Worm (Caenorhabditis elegans) whole organism, L2 larva: Measurements from ENCODE around the gene F40G9.7.
A peak's percentile ranks its signal among the peaks of the same experiment; 100 is the strongest.

Source experiments
- F13H6.1 ChIP-seq: sonication (generic microtip); optimal IDR thresholded peaks from 2 replicates; lab custom pipeline; 2016; ENCODE audit warnings: missing genetic modification characterization, missing compliant biosample characterization
- Y55F3AM.14 ChIP-seq: fragments of 200-800 bp; sonication (Bioruptor generic); optimal IDR thresholded peaks from 2 replicates; lab custom pipeline; 2018; ENCODE audit warnings: mild to moderate bottlenecking, missing genetic modification characterization, missing compliant biosample characterization
- alr-1 ChIP-seq: fragments of 150-350 bp; optimal IDR thresholded peaks from 2 replicates; lab custom pipeline; 2014; ENCODE audit warnings: missing biosample characterization, missing genetic modification characterization
- aly-2 ChIP-seq: fragments of 150-350 bp; optimal IDR thresholded peaks from 2 replicates; lab custom pipeline; 2014; ENCODE audit warnings: missing biosample characterization, missing genetic modification characterization
- blmp-1 ChIP-seq: sonication (generic microtip); optimal IDR thresholded peaks from 2 replicates; lab custom pipeline; 2017; ENCODE audit warnings: missing genetic modification characterization, mild to moderate bottlenecking, missing compliant biosample characterization, antibody characterized with exemption, moderate library complexity; ENCODE audit not compliant: insufficient read depth
- ceh-16 ChIP-seq: fragments of 150-350 bp; optimal IDR thresholded peaks from 2 replicates; lab custom pipeline; 2014; ENCODE audit warnings: missing biosample characterization, missing genetic modification characterization
- ceh-82 ChIP-seq: fragments of 150-350 bp; optimal IDR thresholded peaks from 2 replicates; lab custom pipeline; 2014; ENCODE audit warnings: missing biosample characterization, missing genetic modification characterization
- crh-2 ChIP-seq: sonication (generic microtip); optimal IDR thresholded peaks from 2 replicates; lab custom pipeline; 2017; ENCODE audit warnings: missing biosample characterization, missing genetic modification characterization
- dmd-4 ChIP-seq: sonication (generic microtip); optimal IDR thresholded peaks from 2 replicates; lab custom pipeline; 2017; ENCODE audit warnings: missing biosample characterization, missing genetic modification characterization
- egl-27 ChIP-seq: sonication (generic microtip); optimal IDR thresholded peaks from 3 replicates; lab custom pipeline; 2017; ENCODE audit warnings: missing biosample characterization, missing genetic modification reagents, missing genetic modification characterization
- elt-1 ChIP-seq: fragments of 150-350 bp; optimal IDR thresholded peaks from 2 replicates; lab custom pipeline; 2014; ENCODE audit warnings: missing biosample characterization, missing genetic modification characterization
- elt-3 ChIP-seq: sonication (generic microtip); optimal IDR thresholded peaks from 2 replicates; lab custom pipeline; 2017; ENCODE audit warnings: missing biosample characterization, missing genetic modification characterization
- fos-1 ChIP-seq: fragments of 150-350 bp; optimal IDR thresholded peaks from 2 replicates; lab custom pipeline; 2014; ENCODE audit warnings: missing biosample characterization, missing genetic modification characterization
- gmeb-1 ChIP-seq: fragments of 150-350 bp; optimal IDR thresholded peaks from 2 replicates; lab custom pipeline; 2014; ENCODE audit warnings: missing biosample characterization, missing genetic modification characterization
- lin-11 ChIP-seq: fragments of 150-350 bp; sonication (generic microtip); optimal IDR thresholded peaks from 2 replicates; lab custom pipeline; 2014; ENCODE audit warnings: missing biosample characterization, missing genetic modification characterization, inconsistent platforms, mixed read lengths
- lin-39 ChIP-seq: fragments of 150-350 bp; optimal IDR thresholded peaks from 2 replicates; lab custom pipeline; 2014; ENCODE audit warnings: missing biosample characterization, missing genetic modification reagents, missing genetic modification characterization
- lsy-2 ChIP-seq, 2 experiments: fragments of 150-350 bp in 1 of 2; sonication (generic microtip) in 1 of 2; optimal IDR thresholded peaks; 2 replicates each; lab custom pipeline; 2014 to 2017; ENCODE audit warnings: missing biosample characterization in 2 of 2, missing genetic modification characterization in 2 of 2
- mbf-1 ChIP-seq: sonication (generic microtip); optimal IDR thresholded peaks from 2 replicates; lab custom pipeline; 2017; ENCODE audit warnings: missing biosample characterization, missing genetic modification characterization
- nhr-10 ChIP-seq: sonication (generic microtip); optimal IDR thresholded peaks from 2 replicates; lab custom pipeline; 2017; ENCODE audit warnings: missing biosample characterization, missing genetic modification characterization
- nhr-11 ChIP-seq: fragments of 150-350 bp; optimal IDR thresholded peaks from 2 replicates; lab custom pipeline; 2014; ENCODE audit warnings: missing biosample characterization, missing genetic modification characterization
- nhr-12 ChIP-seq: fragments of 150-350 bp; optimal IDR thresholded peaks from 2 replicates; lab custom pipeline; 2014; ENCODE audit warnings: missing biosample characterization, missing genetic modification characterization
- nhr-21 ChIP-seq: fragments of 150-350 bp; optimal IDR thresholded peaks from 2 replicates; lab custom pipeline; 2014; ENCODE audit warnings: missing biosample characterization, missing genetic modification characterization
- nhr-23 ChIP-seq: fragments of 150-350 bp; optimal IDR thresholded peaks from 2 replicates; lab custom pipeline; 2014; ENCODE audit warnings: missing biosample characterization, missing genetic modification reagents, missing genetic modification characterization
- nhr-237 ChIP-seq: fragments of 150-350 bp; optimal IDR thresholded peaks from 2 replicates; lab custom pipeline; 2014; ENCODE audit warnings: missing biosample characterization, missing genetic modification characterization
- nhr-25 ChIP-seq: fragments of 150-350 bp; sonication (generic microtip); optimal IDR thresholded peaks from 3 replicates; lab custom pipeline; 2014; ENCODE audit warnings: missing biosample characterization, missing genetic modification characterization
- nhr-6 ChIP-seq: fragments of 150-350 bp; optimal IDR thresholded peaks from 2 replicates; lab custom pipeline; 2014; ENCODE audit warnings: missing biosample characterization, missing genetic modification characterization
- nhr-77 ChIP-seq: fragments of 150-350 bp; optimal IDR thresholded peaks from 2 replicates; lab custom pipeline; 2014; ENCODE audit warnings: missing biosample characterization, missing genetic modification characterization
- peb-1 ChIP-seq: fragments of 150-350 bp; optimal IDR thresholded peaks from 2 replicates; lab custom pipeline; 2014; ENCODE audit warnings: missing biosample characterization, missing genetic modification characterization
- sem-4 ChIP-seq: fragments of 150-350 bp; optimal IDR thresholded peaks from 2 replicates; lab custom pipeline; 2014; ENCODE audit warnings: missing biosample characterization, missing genetic modification reagents, missing genetic modification characterization
- skn-1 ChIP-seq: sonication (generic microtip); optimal IDR thresholded peaks from 2 replicates; lab custom pipeline; 2017; ENCODE audit warnings: missing biosample characterization, missing genetic modification characterization
- sma-3 ChIP-seq: sonication (generic microtip); optimal IDR thresholded peaks from 2 replicates; lab custom pipeline; 2016; ENCODE audit warnings: missing genetic modification reagents, missing genetic modification characterization, missing compliant biosample characterization
- sma-9 ChIP-seq, 2 experiments: fragments of 150-350 bp in 1 of 2; sonication (generic microtip) in 1 of 2; optimal IDR thresholded peaks; 2 replicates each; lab custom pipeline; 2014 to 2016; ENCODE audit warnings: missing genetic modification characterization in 2 of 2, mild to moderate bottlenecking in 1 of 2, missing biosample characterization in 1 of 2, missing compliant biosample characterization in 1 of 2, missing genetic modification reagents in 1 of 2, moderate library complexity in 1 of 2
- snpc-4 ChIP-seq: fragments of 150-350 bp; optimal IDR thresholded peaks from 2 replicates; lab custom pipeline; 2014; ENCODE audit warnings: missing biosample characterization, missing genetic modification characterization
- unc-39 ChIP-seq: fragments of 150-350 bp; optimal IDR thresholded peaks from 2 replicates; lab custom pipeline; 2014; ENCODE audit warnings: missing biosample characterization, missing genetic modification characterization
- unc-55 ChIP-seq: fragments of 150-350 bp; sonication (generic microtip); optimal IDR thresholded peaks from 3 replicates; lab custom pipeline; 2014; ENCODE audit warnings: missing biosample characterization, missing genetic modification reagents, missing genetic modification characterization
- zag-1 ChIP-seq: fragments of 150-350 bp; optimal IDR thresholded peaks from 2 replicates; lab custom pipeline; 2014; ENCODE audit warnings: missing biosample characterization, missing genetic modification characterization
- ztf-1 ChIP-seq: fragments of 200-800 bp; sonication (Bioruptor generic); conservative IDR thresholded peaks from 2 replicates; pipeline ENCODE4 v1.3.6; 2022; ENCODE audit warnings: missing genetic modification characterization, missing compliant biosample characterization
- ztf-11 ChIP-seq: sonication (generic microtip); optimal IDR thresholded peaks from 2 replicates; lab custom pipeline; 2017; ENCODE audit warnings: missing biosample characterization, missing genetic modification characterization
- ztf-4 ChIP-seq: fragments of 150-350 bp; optimal IDR thresholded peaks from 2 replicates; lab custom pipeline; 2014; ENCODE audit warnings: missing biosample characterization, missing genetic modification characterization

Gene F40G9.7

DNA sequence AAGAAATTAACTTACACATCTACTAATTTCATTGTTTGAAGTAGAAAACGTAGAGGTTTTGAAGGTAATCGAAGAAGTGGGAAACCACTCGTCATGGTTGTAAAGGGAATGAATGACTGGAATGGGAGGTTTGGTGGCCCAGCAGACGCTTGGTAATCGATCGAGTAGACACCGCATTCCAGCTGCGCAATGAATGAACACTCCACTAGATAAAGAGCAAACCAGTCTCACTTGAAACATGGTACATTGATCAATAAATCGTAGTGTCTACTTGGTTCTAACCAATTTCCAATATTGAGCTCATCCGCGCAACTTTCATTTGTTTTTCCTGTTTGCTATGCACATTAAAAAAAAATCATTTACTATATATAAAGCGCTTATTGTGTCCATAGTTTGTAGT, 19.1 kb upstream of the F40G9.7 start, which contains the start of gene fbxb-84:
TSS of gene fbxb-84 (minus strand) at position 101 of the 400 bp plus-strand sequence.
- no peak for TF ChIP-seq nhr-10
- no peak for TF ChIP-seq unc-39
- no peak for TF ChIP-seq blmp-1
- no peak for TF ChIP-seq nhr-21 (tag; lab: Kevin White, UChicago)
- TF ChIP-seq sma-3 (GFP tag; lab: Kevin White, UChicago) = no peak
- no peak for TF ChIP-seq gmeb-1
- no peak for TF ChIP-seq F13H6.1 (tag; lab: Kevin White, UChicago)
- no peak for TF ChIP-seq fos-1 (tag; lab: Kevin White, UChicago)
- no peak for TF ChIP-seq elt-1 (tag; lab: Kevin White, UChicago)
- no peak for TF ChIP-seq nhr-12 (tag; lab: Kevin White, UChicago)
- no peak for TF ChIP-seq lsy-2 (tag; optimal IDR thresholded peaks at IDR 0.05; lab: Kevin White, UChicago)
- TF ChIP-seq nhr-6 (tag; lab: Kevin White, UChicago) = no peak
- no peak for TF ChIP-seq egl-27

DNA sequence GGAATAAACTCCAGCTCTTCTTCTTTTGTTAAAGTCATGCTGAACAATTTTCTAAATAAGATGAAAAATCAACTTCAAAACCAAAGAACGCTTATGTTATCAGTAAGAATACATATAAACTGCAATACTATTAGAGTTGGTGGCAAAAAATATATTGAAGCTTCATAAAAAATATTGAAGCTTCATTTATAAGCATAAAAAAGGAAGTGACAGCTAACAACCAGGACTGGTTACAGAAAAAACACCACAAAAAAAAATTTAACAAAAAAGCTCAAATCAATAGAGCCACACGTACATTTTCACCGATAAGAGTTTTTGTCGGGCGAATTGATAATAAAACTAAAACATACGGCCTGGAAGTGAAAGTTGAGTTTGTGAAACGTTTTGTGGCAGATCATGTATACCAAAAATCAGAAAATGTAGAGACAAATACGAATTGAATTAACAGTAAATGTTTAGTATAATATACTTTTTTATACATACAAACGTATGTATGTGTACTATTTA, 17.9 kb upstream of the F40G9.7 start, which contains the start of gene sqst-5:
TSS of gene sqst-5 (minus strand) at position 51 of the 507 bp plus-strand sequence.
- peak; percentile 4 for TF ChIP-seq gmeb-1
- peak; percentile 65 for TF ChIP-seq fos-1 (tag; lab: Kevin White, UChicago)
- TF ChIP-seq ceh-82 (tag; lab: Kevin White, UChicago) = no peak

DNA sequence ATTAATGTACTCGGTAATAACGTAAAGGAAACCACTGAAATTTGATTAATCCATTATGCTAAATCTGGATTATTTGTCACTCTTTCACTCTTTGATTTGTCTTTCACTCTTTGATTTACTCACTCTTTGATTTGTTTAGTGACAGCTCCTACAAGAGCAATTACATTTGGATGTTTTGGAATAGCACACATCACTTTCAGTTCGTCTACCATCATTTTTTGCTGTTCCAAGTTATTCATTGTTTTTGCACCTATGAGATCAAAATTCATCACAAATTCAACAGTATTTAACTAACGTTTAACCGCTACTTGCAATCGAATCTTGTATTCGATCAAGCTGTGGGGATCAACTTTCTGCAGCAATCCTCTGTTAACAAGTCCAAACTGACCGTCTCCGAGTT, 16.4 kb upstream of the F40G9.7 start:
- TF ChIP-seq nhr-237 (tag; lab: Kevin White, UChicago) = no peak

DNA sequence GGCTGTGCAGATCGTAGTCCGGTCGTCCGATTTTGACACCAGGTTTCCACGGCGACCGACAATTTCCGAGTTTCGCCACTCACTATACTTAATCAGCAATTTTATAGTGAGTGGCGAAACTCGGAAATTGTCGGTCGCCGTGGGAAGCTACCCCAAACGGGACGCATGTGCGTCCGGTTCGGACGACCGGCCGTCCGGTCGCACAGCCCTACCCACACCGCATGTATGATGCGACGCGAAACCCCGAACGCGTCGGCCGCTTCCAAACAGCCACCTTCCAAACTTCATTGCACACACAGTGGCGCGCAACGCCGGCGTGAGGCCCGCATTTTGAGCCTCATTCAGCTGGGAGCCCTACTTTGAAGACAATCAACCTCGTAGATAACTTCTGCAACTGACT, 14.4 kb upstream of the F40G9.7 start:
- TF ChIP-seq unc-39 = no peak
- TF ChIP-seq F13H6.1 (tag; lab: Kevin White, UChicago) = no peak
- TF ChIP-seq egl-27 = no peak
- TF ChIP-seq unc-55 = no peak
- no peak for TF ChIP-seq sma-3 (GFP tag; lab: Kevin White, UChicago)
- TF ChIP-seq nhr-23 (tag; lab: Kevin White, UChicago) = no peak
- TF ChIP-seq sma-9 (GFP tag; optimal IDR thresholded peaks at IDR 0.05; lab: Kevin White, UChicago) = no peak
- TF ChIP-seq sma-9 (tag; optimal IDR thresholded peaks at IDR 0.05; lab: Kevin White, UChicago) = no peak
- no peak for TF ChIP-seq mbf-1
- no peak for TF ChIP-seq snpc-4 (tag; lab: Kevin White, UChicago)
- TF ChIP-seq nhr-10 = no peak
- TF ChIP-seq lin-39 (tag; lab: Kevin White, UChicago) = no peak
- no peak for TF ChIP-seq ztf-4 (tag; lab: Kevin White, UChicago)
- TF ChIP-seq elt-3 (tag; lab: Kevin White, UChicago) = no peak
- no peak for TF ChIP-seq alr-1 (tag; lab: Kevin White, UChicago)
- TF ChIP-seq sem-4 = no peak
- TF ChIP-seq nhr-77 (tag; lab: Kevin White, UChicago) = no peak
- TF ChIP-seq elt-1 (tag; lab: Kevin White, UChicago) = no peak
- no peak for TF ChIP-seq nhr-237 (tag; lab: Kevin White, UChicago)
- TF ChIP-seq zag-1 (tag; lab: Kevin White, UChicago) = no peak

DNA sequence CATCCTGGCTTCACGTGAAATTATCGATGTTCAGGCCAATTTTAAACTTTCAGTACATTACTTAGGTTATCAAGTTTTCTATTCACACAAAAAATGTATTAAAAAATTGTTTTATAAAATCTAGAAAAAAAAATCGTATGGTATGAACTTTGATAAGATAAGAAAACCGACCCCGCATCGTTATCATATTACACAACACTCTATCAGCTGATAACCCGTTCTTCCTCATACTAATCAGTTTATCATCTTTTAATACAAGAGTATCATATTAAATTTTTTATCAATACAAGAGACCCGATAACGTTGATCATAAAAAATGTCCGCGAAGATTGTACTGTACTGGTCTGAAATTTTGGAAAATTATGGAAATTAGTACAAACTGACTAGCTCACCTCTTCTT, 11.3 kb upstream of the F40G9.7 start:
- no peak for TF ChIP-seq ceh-16 (tag; lab: Kevin White, UChicago)
- no peak for TF ChIP-seq lin-11 (tag; lab: Kevin White, UChicago)
- TF ChIP-seq sma-3 (GFP tag; lab: Kevin White, UChicago) = peak; percentile 17
- no peak for TF ChIP-seq peb-1 (tag; lab: Kevin White, UChicago)
- TF ChIP-seq aly-2 (tag; lab: Kevin White, UChicago) = no peak
- no peak for TF ChIP-seq F13H6.1 (tag; lab: Kevin White, UChicago)
- no peak for TF ChIP-seq ztf-11 (tag; lab: Kevin White, UChicago)
- no peak for TF ChIP-seq nhr-6 (tag; lab: Kevin White, UChicago)
- TF ChIP-seq nhr-77 (tag; lab: Kevin White, UChicago) = no peak
- TF ChIP-seq gmeb-1 = peak; percentile 61
- peak; percentile 72 for TF ChIP-seq sma-9 (GFP tag; optimal IDR thresholded peaks at IDR 0.05; lab: Kevin White, UChicago)
- TF ChIP-seq sma-9 (tag; optimal IDR thresholded peaks at IDR 0.05; lab: Kevin White, UChicago) = no peak
- TF ChIP-seq nhr-10 = no peak
- no peak for TF ChIP-seq nhr-237 (tag; lab: Kevin White, UChicago)
- no peak for TF ChIP-seq nhr-11 (tag; lab: Kevin White, UChicago)
- peak; percentile 55 for TF ChIP-seq egl-27
- TF ChIP-seq ceh-82 (tag; lab: Kevin White, UChicago) = no peak
- TF ChIP-seq alr-1 (tag; lab: Kevin White, UChicago) = no peak
- no peak for TF ChIP-seq ztf-1 (GFP tag; lab: Robert Waterston, UW)
- no peak for TF ChIP-seq dmd-4 (tag; lab: Kevin White, UChicago)
- no peak for TF ChIP-seq nhr-25 (tag; lab: Kevin White, UChicago)
- no peak for TF ChIP-seq ztf-4 (tag; lab: Kevin White, UChicago)
- peak; percentile 100 for TF ChIP-seq fos-1 (tag; lab: Kevin White, UChicago)
- TF ChIP-seq lin-39 (tag; lab: Kevin White, UChicago) = no peak
- peak; percentile 71 for TF ChIP-seq crh-2 (tag; lab: Kevin White, UChicago)
- no peak for TF ChIP-seq mbf-1
- no peak for TF ChIP-seq Y55F3AM.14 (GFP tag; lab: Kevin White, UChicago)
- TF ChIP-seq skn-1 = peak; percentile 34
- TF ChIP-seq elt-3 (tag; lab: Kevin White, UChicago) = no peak
- TF ChIP-seq nhr-23 (tag; lab: Kevin White, UChicago) = no peak
